Worm (Caenorhabditis elegans): ENCODE measurements around the gene nspc-19.
"Not testable (repeated sequence)": the region's sequence is repeated elsewhere in the genome, so short reads cannot be mapped to it uniquely, and the experiment has no call there.

DNA sequence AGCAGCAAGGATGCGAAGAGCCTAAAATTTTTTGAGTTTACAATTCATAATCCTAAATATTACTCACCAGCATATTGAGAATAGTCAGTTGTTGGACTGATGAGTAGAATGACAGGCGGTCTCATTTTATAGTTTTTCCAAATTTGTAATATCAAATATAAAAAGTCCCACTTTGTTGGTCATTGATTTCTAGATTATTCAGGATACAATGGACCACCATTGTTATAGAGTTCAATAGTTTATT is 3.5 kb upstream of the nspc-19 start, which contains the start of gene nspc-17:
- not testable (repeated sequence) for TF ChIP-seq dao-5, W03F9.2, him-1 (tag; optimal IDR thresholded peaks at IDR 0.05)

All from whole organism, L4/young adult.